Fruit fly (Drosophila melanogaster) whole organism, embryonic: ENCODE results near the gene wge.

Experiments used
- Atf3 ChIP-seq: fragments of 200-800 bp; sonication (Bioruptor generic); optimal IDR thresholded peaks from 3 replicates; lab custom pipeline; 2016; ENCODE audit warnings: missing biosample characterization, missing genetic modification characterization
- Awh ChIP-seq: fragments of 200-800 bp; sonication (Bioruptor generic); IDR thresholded peaks from 2 replicates; pipeline ENCODE4, ENCODE4 v1.3.6; 2022; ENCODE audit warnings: missing biosample characterization, missing genetic modification characterization
- Blimp-1 ChIP-seq: fragments of 200-800 bp; sonication (Bioruptor generic); optimal IDR thresholded peaks from 3 replicates; lab custom pipeline; 2018; ENCODE audit warnings: missing biosample characterization, missing genetic modification characterization, mild to moderate bottlenecking, moderate library complexity, missing genetic modification reagents
- CG10321 ChIP-seq: fragments of 200-800 bp; sonication (Bioruptor generic); IDR thresholded peaks from 2 replicates; pipeline ENCODE4 v1.3.6; 2022; ENCODE audit warnings: missing biosample characterization, missing genetic modification characterization
- CG10565 ChIP-seq: fragments of 200-800 bp; sonication (Bioruptor generic); optimal IDR thresholded peaks from 3 replicates; lab custom pipeline; 2016; ENCODE audit warnings: missing biosample characterization, mild to moderate bottlenecking, missing genetic modification characterization
- CG12299 ChIP-seq: fragments of 200-800 bp; sonication (Bioruptor generic); optimal IDR thresholded peaks from 2 replicates; lab custom pipeline; 2018; ENCODE audit warnings: missing biosample characterization, mild to moderate bottlenecking, missing genetic modification characterization
- CG12744 ChIP-seq: fragments of 200-800 bp; sonication (Bioruptor generic); optimal IDR thresholded peaks from 2 replicates; lab custom pipeline; 2016; ENCODE audit warnings: missing biosample characterization, missing genetic modification characterization
- CG12769 ChIP-seq: fragments of 200-800 bp; sonication (Bioruptor generic); optimal IDR thresholded peaks from 2 replicates; lab custom pipeline; 2019; ENCODE audit warnings: missing biosample characterization, mild to moderate bottlenecking, missing genetic modification characterization, moderate library complexity
- CG15011 ChIP-seq: fragments of 200-800 bp; sonication (Bioruptor generic); optimal IDR thresholded peaks from 3 replicates; lab custom pipeline; 2018; ENCODE audit warnings: missing biosample characterization, mild to moderate bottlenecking, missing genetic modification characterization
- CG15696 ChIP-seq: fragments of 200-800 bp; sonication (Bioruptor generic); optimal IDR thresholded peaks from 2 replicates; lab custom pipeline; 2019; ENCODE audit warnings: missing biosample characterization, mild to moderate bottlenecking, missing genetic modification characterization, moderate library complexity
- CG18599 ChIP-seq: fragments of 200-800 bp; sonication (Bioruptor generic); optimal IDR thresholded peaks from 3 replicates; lab custom pipeline; 2017; ENCODE audit warnings: missing biosample characterization, missing genetic modification characterization, mild to moderate bottlenecking, moderate library complexity, missing genetic modification reagents
- CG18619 ChIP-seq: fragments of 200-800 bp; sonication (Bioruptor generic); optimal IDR thresholded peaks from 3 replicates; lab custom pipeline; 2017; ENCODE audit warnings: missing biosample characterization, mild to moderate bottlenecking, missing genetic modification characterization
- CG4617 ChIP-seq: fragments of 200-800 bp; sonication (Bioruptor generic); optimal IDR thresholded peaks from 3 replicates; lab custom pipeline; 2016; ENCODE audit warnings: missing biosample characterization, missing genetic modification characterization, borderline replicate concordance
- CG4854 ChIP-seq: fragments of 200-800 bp; sonication (Bioruptor generic); optimal IDR thresholded peaks from 2 replicates; lab custom pipeline; 2016; ENCODE audit warnings: missing biosample characterization, missing genetic modification characterization, inconsistent platforms
- CG6175 ChIP-seq: fragments of 200-800 bp; sonication (Bioruptor generic); IDR thresholded peaks from 3 replicates; pipeline ENCODE4 v1.3.6; 2022; ENCODE audit warnings: missing biosample characterization, missing genetic modification characterization
- CG6654 ChIP-seq: fragments of 200-800 bp; sonication (Bioruptor generic); optimal IDR thresholded peaks from 2 replicates; lab custom pipeline; 2017; ENCODE audit warnings: missing biosample characterization, mild to moderate bottlenecking, missing genetic modification characterization
- CG7963 ChIP-seq: fragments of 200-800 bp; sonication (Bioruptor generic); IDR thresholded peaks from 3 replicates; pipeline ENCODE4 v1.3.6; 2022; ENCODE audit warnings: missing biosample characterization, missing genetic modification characterization; ENCODE audit not compliant: partially characterized antibody
- CG8290 ChIP-seq, 3 experiments: fragments of 200-800 bp; sonication (Bioruptor generic); optimal IDR thresholded peaks; 2 replicates each; lab custom pipeline; 2016 to 2019; ENCODE audit warnings: missing biosample characterization in 3 of 3, missing genetic modification characterization in 3 of 3, mild to moderate bottlenecking in 2 of 3, moderate library complexity in 1 of 3
- CG9609 ChIP-seq: fragments of 200-800 bp; sonication (Bioruptor generic); optimal IDR thresholded peaks from 3 replicates; lab custom pipeline; 2016; ENCODE audit warnings: missing biosample characterization, missing genetic modification characterization
- CG9797 ChIP-seq: fragments of 200-800 bp; sonication (Bioruptor generic); optimal IDR thresholded peaks from 3 replicates; lab custom pipeline; 2018; ENCODE audit warnings: missing biosample characterization, mild to moderate bottlenecking, missing genetic modification characterization
- CG9876 ChIP-seq: fragments of 200-800 bp; sonication (Bioruptor generic); optimal IDR thresholded peaks from 2 replicates; lab custom pipeline; 2016; ENCODE audit warnings: missing biosample characterization, missing genetic modification characterization
- Elba2 ChIP-seq: fragments of 200-800 bp; sonication (Bioruptor generic); optimal IDR thresholded peaks from 3 replicates; lab custom pipeline; 2016; ENCODE audit warnings: missing biosample characterization, missing genetic modification characterization
- Fer1 ChIP-seq: fragments of 200-800 bp; sonication (Bioruptor generic); optimal IDR thresholded peaks from 2 replicates; lab custom pipeline; 2017; ENCODE audit warnings: missing biosample characterization, mild to moderate bottlenecking, missing genetic modification characterization
- Gug ChIP-seq: fragments of 200-800 bp; sonication (Bioruptor generic); IDR thresholded peaks from 4 replicates; pipeline ENCODE4 v1.3.6; 2022; ENCODE audit warnings: missing biosample characterization, missing genetic modification characterization
- Hmr ChIP-seq: fragments of 200-800 bp; sonication (Bioruptor generic); optimal IDR thresholded peaks from 3 replicates; lab custom pipeline; 2017; ENCODE audit warnings: mild to moderate bottlenecking, missing biosample characterization, missing genetic modification reagents, missing genetic modification characterization
- Jarid2 ChIP-seq: fragments of 200-800 bp; sonication (Bioruptor generic); optimal IDR thresholded peaks from 3 replicates; lab custom pipeline; 2017; ENCODE audit warnings: mild to moderate bottlenecking, missing biosample characterization, missing genetic modification reagents, missing genetic modification characterization
- MBD-R2 ChIP-seq: fragments of 200-800 bp; sonication (Bioruptor generic); IDR thresholded peaks from 2 replicates; pipeline ENCODE4 v1.3.6; 2022; ENCODE audit warnings: missing biosample characterization, missing genetic modification characterization
- Scr ChIP-seq: fragments of 200-800 bp; sonication (Bioruptor generic); IDR thresholded peaks from 2 replicates; pipeline ENCODE4 v1.3.6; 2022; ENCODE audit warnings: missing biosample characterization, missing genetic modification characterization; ENCODE audit not compliant: partially characterized antibody
- Tbp ChIP-seq: fragments of >200 bp; optimal IDR thresholded peaks from 2 replicates; lab custom pipeline; 2018; ENCODE audit warnings: missing biosample characterization, missing genetic modification characterization
- Vsx1 ChIP-seq: fragments of 200-800 bp; sonication (Bioruptor generic); optimal IDR thresholded peaks from 2 replicates; lab custom pipeline; 2017; ENCODE audit warnings: missing biosample characterization, mild to moderate bottlenecking, missing genetic modification characterization, missing genetic modification reagents
- Xrp1 ChIP-seq: fragments of 200-800 bp; sonication (Bioruptor generic); IDR thresholded peaks from 2 replicates; pipeline ENCODE4 v1.3.6; 2022; ENCODE audit warnings: missing biosample characterization, missing genetic modification characterization
- bbx ChIP-seq: fragments of 200-800 bp; sonication (Bioruptor generic); IDR thresholded peaks from 2 replicates; pipeline ENCODE4 v1.3.6; 2022; ENCODE audit warnings: missing biosample characterization, missing genetic modification characterization; ENCODE audit not compliant: partially characterized antibody
- cg ChIP-seq: fragments of 200-800 bp; sonication (Bioruptor generic); optimal IDR thresholded peaks from 3 replicates; lab custom pipeline; 2019; ENCODE audit warnings: missing biosample characterization, mild to moderate bottlenecking, missing genetic modification characterization, moderate library complexity
- chinmo ChIP-seq: fragments of 200-800 bp; sonication (Bioruptor generic); IDR thresholded peaks from 4 replicates; pipeline ENCODE4 v1.3.6; 2022; ENCODE audit warnings: missing biosample characterization, missing genetic modification characterization; ENCODE audit not compliant: partially characterized antibody
- crp ChIP-seq, 2 experiments: fragments of 200-800 bp; sonication (Bioruptor generic); optimal IDR thresholded peaks; 2 replicates in 1 of 2; 3 replicates in 1 of 2; lab custom pipeline; 2017; ENCODE audit warnings: missing biosample characterization in 2 of 2, missing genetic modification characterization in 2 of 2, mild to moderate bottlenecking in 1 of 2, moderate library complexity in 1 of 2
- dan ChIP-seq: fragments of 200-800 bp; sonication (Bioruptor generic); IDR thresholded peaks from 2 replicates; pipeline ENCODE4 v1.3.6; 2022; ENCODE audit warnings: missing biosample characterization, missing genetic modification characterization
- ewg ChIP-seq: fragments of 200-800 bp; sonication (Bioruptor generic); optimal IDR thresholded peaks from 3 replicates; lab custom pipeline; 2017; ENCODE audit warnings: mild to moderate bottlenecking, missing biosample characterization, missing genetic modification reagents, missing genetic modification characterization
- fd102C ChIP-seq: fragments of 200-800 bp; sonication (Bioruptor generic); optimal IDR thresholded peaks from 2 replicates; lab custom pipeline; 2018; ENCODE audit warnings: missing biosample characterization, mild to moderate bottlenecking, missing genetic modification characterization, moderate library complexity
- fd3F ChIP-seq: fragments of 200-800 bp; sonication (Bioruptor generic); optimal IDR thresholded peaks from 2 replicates; lab custom pipeline; 2018; ENCODE audit warnings: missing biosample characterization, mild to moderate bottlenecking, missing genetic modification characterization, moderate library complexity
- gcm2 ChIP-seq: fragments of 200-800 bp; sonication (Bioruptor generic); optimal IDR thresholded peaks from 2 replicates; lab custom pipeline; 2016; ENCODE audit warnings: missing biosample characterization, missing genetic modification characterization
- gsb ChIP-seq: fragments of 200-800 bp; sonication (Bioruptor generic); IDR thresholded peaks from 2 replicates; pipeline ENCODE4 v1.3.6; 2022; ENCODE audit warnings: missing biosample characterization, missing genetic modification characterization
- ken ChIP-seq: fragments of 200-800 bp; sonication (Bioruptor generic); IDR thresholded peaks from 3 replicates; pipeline ENCODE4 v1.3.6; 2022; ENCODE audit warnings: missing biosample characterization, missing genetic modification characterization
- p53 ChIP-seq: fragments of 200-800 bp; sonication (Bioruptor generic); optimal IDR thresholded peaks from 2 replicates; lab custom pipeline; 2016; ENCODE audit warnings: missing biosample characterization, missing genetic modification characterization
- pan ChIP-seq, 4 experiments: fragments of >200 bp in 3 of 4; fragments of 200-800 bp in 1 of 4; sonication (Bioruptor generic) in 1 of 4; optimal IDR thresholded peaks in 3 of 4; IDR thresholded peaks in 1 of 4; 2 replicates each; pipeline versions ENCODE4 v1.3.6 to Lab custom; 2017 to 2022; ENCODE audit warnings: missing biosample characterization in 2 of 4, missing genetic modification characterization in 2 of 4, mixed read lengths in 1 of 4
- pho ChIP-seq: fragments of 200-800 bp; sonication (Bioruptor generic); optimal IDR thresholded peaks from 2 replicates; lab custom pipeline; 2016; ENCODE audit warnings: missing biosample characterization, missing genetic modification characterization
- schlank ChIP-seq: fragments of 200-800 bp; sonication (Bioruptor generic); optimal IDR thresholded peaks from 2 replicates; lab custom pipeline; 2018; ENCODE audit warnings: missing biosample characterization, mild to moderate bottlenecking, missing genetic modification characterization
- trh ChIP-seq: fragments of 200-800 bp; sonication (Bioruptor generic); optimal IDR thresholded peaks from 2 replicates; lab custom pipeline; 2016; ENCODE audit warnings: missing biosample characterization, missing genetic modification characterization
- ttk ChIP-seq: fragments of 200-800 bp; sonication (Bioruptor generic); IDR thresholded peaks from 2 replicates; pipeline ENCODE4 v2.1.2; 2022; ENCODE audit warnings: missing biosample characterization, missing genetic modification characterization

wge gene

DNA sequence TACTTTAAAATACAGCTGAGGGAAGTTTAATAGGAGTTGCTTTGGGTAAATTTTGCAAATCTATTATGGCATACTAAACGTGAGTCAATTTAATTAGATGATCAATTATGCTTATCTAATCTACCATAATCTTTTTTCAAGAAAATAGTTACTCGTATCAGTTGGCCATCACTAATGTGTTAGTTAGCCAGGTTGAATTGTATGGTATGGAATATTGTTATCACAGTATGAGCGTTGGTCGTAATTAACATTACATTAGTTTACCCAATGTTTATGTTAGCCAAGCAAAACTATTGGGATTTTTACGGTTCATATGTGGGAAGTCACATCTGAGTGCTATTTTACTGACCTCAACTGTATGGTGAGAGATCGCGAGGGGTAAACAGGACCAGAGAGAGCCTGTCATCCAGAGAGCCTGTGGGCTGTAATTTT, 47.4 kb downstream of the wge start (continued):
- TF ChIP-seq CG18599 (peak; percentile 72), CG10565 (GFP tag; lab: Kevin White, UChicago) (no peak), Elba2 (GFP tag; lab: Kevin White, UChicago) (peak; percentile 80), CG7963 (no peak), CG15011 (GFP tag; lab: Kevin White, UChicago) (peak; percentile 31), Awh (GFP tag; lab: Robert Waterston, UW) (0 out of 2 replicates have a peak, but pooled peaks have one; percentile 31), CG4854 (GFP tag; lab: Kevin White, UChicago) (peak; percentile 13), CG9797 (no peak), bbx (no peak), ken (no peak), Hmr (GFP tag; lab: Kevin White, UChicago) (peak; percentile 50), Blimp-1 (GFP tag; lab: Kevin White, UChicago) (peak; percentile 59), cg (GFP tag; lab: Kevin White, UChicago) (no peak), Scr (GFP tag; lab: Robert Waterston, UW) (0 out of 2 replicates have a peak, but pooled peaks have one; percentile 7), CG18619 (peak; percentile 51), Fer1 (GFP tag; lab: Kevin White, UChicago) (peak; percentile 55), Vsx1 (GFP tag; lab: Kevin White, UChicago) (peak; percentile 33), fd3F (GFP tag; lab: Kevin White, UChicago) (no peak), Tbp (GFP tag; lab: Kevin White, UChicago) (no peak), CG12744 (GFP tag; lab: Kevin White, UChicago) (peak; percentile 55), Gug (GFP tag; lab: Robert Waterston, UW) (peak; percentile 44; the same call in 2 of the 4 replicates), pan (optimal IDR thresholded peaks at IDR 0.05; lab: Kevin White, UChicago) (no peak), pan (GFP tag; optimal IDR thresholded peaks at IDR 0.05 in 1 of 2, IDR thresholded peaks at IDR 0.05 in 1 of 2) (peak in 1 of 2 experiments; percentile 43), dan (GFP tag; lab: Robert Waterston, UW) (peak; percentile 71), CG4617 (GFP tag; lab: Kevin White, UChicago) (peak; percentile 7), fd102C (GFP tag; lab: Kevin White, UChicago) (peak; percentile 83), CG15696 (peak; percentile 96), CG6175 (GFP tag; lab: Robert Waterston, UW) (no peak), trh (no peak), chinmo (GFP tag; lab: Robert Waterston, UW) (no peak), CG9609 (peak; percentile 65), CG12769 (tag; lab: Kevin White, UChicago) (peak; percentile 39), Jarid2 (GFP tag; lab: Kevin White, UChicago) (peak; percentile 5), CG9876 (GFP tag; lab: Kevin White, UChicago) (peak; percentile 42), crp (GFP tag; optimal IDR thresholded peaks at IDR 0.05; lab: Kevin White, UChicago) (peak in 1 of 2 experiments; percentile 20), Atf3 (GFP tag; lab: Kevin White, UChicago) (peak; percentile 74), ttk (no peak), CG12299 (tag; lab: Kevin White, UChicago) (no peak), p53 (GFP tag; lab: Kevin White, UChicago) (peak; percentile 42), Xrp1 (GFP tag; lab: Robert Waterston, UW) (peak; percentile 81), ewg (peak; percentile 44), gcm2 (GFP tag; lab: Kevin White, UChicago) (peak; percentile 19), MBD-R2 (no peak), CG6654 (no peak), CG8290 (GFP tag; optimal IDR thresholded peaks at IDR 0.05; lab: Kevin White, UChicago) (peak; percentile 83), CG8290 (tag; optimal IDR thresholded peaks at IDR 0.05; lab: Kevin White, UChicago) (peak in 1 of 2 experiments; percentile 81), pho (GFP tag; lab: Kevin White, UChicago) (peak; percentile 48), schlank (tag; lab: Kevin White, UChicago) (no peak), CG10321 (GFP tag; lab: Robert Waterston, UW) (no peak), gsb (GFP tag; lab: Robert Waterston, UW) (no peak)
